Worm (Caenorhabditis elegans) whole organism, L4 larva: ENCODE results near the gene C03C10.7.

Source experiments
- ama-1 ChIP-seq: fragments of 150-350 bp; optimal IDR thresholded peaks from 2 replicates; lab custom pipeline; 2014; ENCODE audit warnings: inconsistent platforms, mixed read lengths
- ceh-28 ChIP-seq: fragments of 150-350 bp; optimal IDR thresholded peaks from 2 replicates; lab custom pipeline; 2014; ENCODE audit warnings: missing biosample characterization, missing genetic modification reagents, missing genetic modification characterization
- jun-1 ChIP-seq: fragments of 150-350 bp; optimal IDR thresholded peaks from 2 replicates; lab custom pipeline; 2014; ENCODE audit warnings: missing biosample characterization, missing genetic modification reagents, missing genetic modification characterization
- lim-7 ChIP-seq: fragments of 200-800 bp; sonication (Bioruptor generic); IDR thresholded peaks from 2 replicates; pipeline ENCODE4 v1.3.6; 2022; ENCODE audit warnings: missing genetic modification characterization, missing compliant biosample characterization
- nhr-11 ChIP-seq: fragments of 150-350 bp; optimal IDR thresholded peaks from 2 replicates; lab custom pipeline; 2014; ENCODE audit warnings: missing biosample characterization, missing genetic modification characterization
- nhr-25 ChIP-seq: sonication (generic microtip); optimal IDR thresholded peaks from 2 replicates; lab custom pipeline; 2017; ENCODE audit warnings: missing genetic modification characterization, mild to moderate bottlenecking, missing compliant biosample characterization, antibody characterized with exemption, moderate library complexity, borderline replicate concordance; ENCODE audit not compliant: insufficient read depth
- unc-62 ChIP-seq, 3 experiments: fragments of 150-350 bp in 1 of 3; sonication (generic microtip); optimal IDR thresholded peaks in 2 of 3; peaks in 1 of 3; 1 replicate in 1 of 3; 2 replicates in 2 of 3; lab custom pipeline; 2014 to 2017; ENCODE audit warnings: missing biosample characterization in 3 of 3, missing genetic modification characterization in 3 of 3, missing genetic modification reagents in 3 of 3, missing genotype in 1 of 3

DNA sequence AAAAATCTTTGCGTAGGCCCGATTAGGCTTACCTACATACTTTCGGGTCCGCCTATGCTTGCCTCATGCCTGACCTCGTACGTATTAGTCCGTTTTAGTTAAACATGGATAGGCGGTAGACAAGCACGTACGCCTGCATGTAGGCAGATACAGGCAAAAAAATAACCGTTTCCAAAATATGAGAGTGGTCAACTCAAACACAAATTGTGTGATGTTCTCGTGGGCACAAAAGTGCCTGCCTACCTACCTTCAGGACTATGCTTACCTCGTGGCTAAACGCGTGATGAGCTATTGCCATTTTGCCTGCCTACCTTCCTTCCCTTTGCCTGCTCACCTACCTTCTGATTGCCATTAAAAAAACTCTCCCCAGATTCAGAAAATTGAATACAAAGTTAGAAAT, 10.8 kb downstream of the C03C10.7 start:
- no peak for TF ChIP-seq ceh-28 (tag; lab: Kevin White, UChicago)
- TF ChIP-seq jun-1 (tag; lab: Kevin White, UChicago) = no peak
- no peak for TF ChIP-seq ama-1 (lab: Kevin White, UChicago)
- no peak for TF ChIP-seq nhr-11 (tag; lab: Kevin White, UChicago)
- no peak for TF ChIP-seq lim-7 (GFP tag; lab: Robert Waterston, UW)
- no peak for TF ChIP-seq nhr-25 (tag; lab: Kevin White, UChicago)
- peak in 1 of 2 experiments; percentile 72 for TF ChIP-seq unc-62 (GFP tag; optimal IDR thresholded peaks at IDR 0.05 in 1 of 2; lab: Kevin White, UChicago)
- no peak for TF ChIP-seq unc-62 (tag; optimal IDR thresholded peaks at IDR 0.05; lab: Kevin White, UChicago)
